Fruit fly (Drosophila melanogaster): Measurements from ENCODE around the gene Roc1b.

DNA sequence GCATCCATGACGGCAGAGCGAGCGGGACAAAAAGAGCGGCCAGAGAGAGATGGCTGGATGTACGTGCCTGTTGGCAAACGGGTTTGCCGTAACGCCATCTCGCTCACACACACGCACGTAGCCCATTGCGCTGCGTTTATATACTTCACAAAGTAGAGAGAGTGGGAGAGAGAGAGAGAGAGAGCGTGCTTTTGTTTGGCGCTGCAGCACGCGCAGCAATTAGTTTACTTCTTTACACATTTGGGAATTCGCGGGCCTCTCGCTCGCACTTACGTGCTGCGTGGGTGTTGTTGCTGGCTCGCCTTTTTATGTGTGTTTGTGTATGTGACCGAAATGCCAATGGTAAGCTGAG, 20.3 kb downstream of the Roc1b start:
- no peak for TF ChIP-seq usp (GFP tag; optimal IDR thresholded peaks at IDR 0.05)
- no peak for TF ChIP-seq psq (optimal IDR thresholded peaks at IDR 0.05)
- TF ChIP-seq pan (optimal IDR thresholded peaks at IDR 0.05) = no peak
- TF ChIP-seq CG8478 (optimal IDR thresholded peaks at IDR 0.05) = peak; percentile 100
- no peak for TF ChIP-seq EcR (GFP tag; optimal IDR thresholded peaks at IDR 0.05)
- TF ChIP-seq Dll (optimal IDR thresholded peaks at IDR 0.05) = peak; percentile 55

All from whole organism.